Worm (Caenorhabditis elegans) whole organism, L2 larva: ENCODE data around the gene srz-54.

Experiments
- F13H6.1 ChIP-seq: sonication (generic microtip); optimal IDR thresholded peaks from 2 replicates; lab custom pipeline; 2016; ENCODE audit warnings: missing genetic modification characterization, missing compliant biosample characterization
- ZK546.5 ChIP-seq: sonication (generic microtip); optimal IDR thresholded peaks from 2 replicates; lab custom pipeline; 2017; ENCODE audit warnings: missing biosample characterization, missing genetic modification characterization
- aly-2 ChIP-seq: fragments of 150-350 bp; optimal IDR thresholded peaks from 2 replicates; lab custom pipeline; 2014; ENCODE audit warnings: missing biosample characterization, missing genetic modification characterization
- ama-1 ChIP-seq: fragments of 150-350 bp; optimal IDR thresholded peaks from 2 replicates; lab custom pipeline; 2018; ENCODE audit warnings: inconsistent platforms
- blmp-1 ChIP-seq: sonication (generic microtip); optimal IDR thresholded peaks from 2 replicates; lab custom pipeline; 2017; ENCODE audit warnings: missing genetic modification characterization, mild to moderate bottlenecking, missing compliant biosample characterization, antibody characterized with exemption, moderate library complexity; ENCODE audit not compliant: insufficient read depth
- ceh-16 ChIP-seq: fragments of 150-350 bp; optimal IDR thresholded peaks from 2 replicates; lab custom pipeline; 2014; ENCODE audit warnings: missing biosample characterization, missing genetic modification characterization
- dmd-4 ChIP-seq: sonication (generic microtip); optimal IDR thresholded peaks from 2 replicates; lab custom pipeline; 2017; ENCODE audit warnings: missing biosample characterization, missing genetic modification characterization
- egl-27 ChIP-seq: sonication (generic microtip); optimal IDR thresholded peaks from 3 replicates; lab custom pipeline; 2017; ENCODE audit warnings: missing biosample characterization, missing genetic modification reagents, missing genetic modification characterization
- elt-1 ChIP-seq: fragments of 150-350 bp; optimal IDR thresholded peaks from 2 replicates; lab custom pipeline; 2014; ENCODE audit warnings: missing biosample characterization, missing genetic modification characterization
- elt-3 ChIP-seq: sonication (generic microtip); optimal IDR thresholded peaks from 2 replicates; lab custom pipeline; 2017; ENCODE audit warnings: missing biosample characterization, missing genetic modification characterization
- fos-1 ChIP-seq: fragments of 150-350 bp; optimal IDR thresholded peaks from 2 replicates; lab custom pipeline; 2014; ENCODE audit warnings: missing biosample characterization, missing genetic modification characterization
- gmeb-1 ChIP-seq: fragments of 150-350 bp; optimal IDR thresholded peaks from 2 replicates; lab custom pipeline; 2014; ENCODE audit warnings: missing biosample characterization, missing genetic modification characterization
- lin-11 ChIP-seq: fragments of 150-350 bp; sonication (generic microtip); optimal IDR thresholded peaks from 2 replicates; lab custom pipeline; 2014; ENCODE audit warnings: missing biosample characterization, missing genetic modification characterization, inconsistent platforms, mixed read lengths
- lin-39 ChIP-seq: fragments of 150-350 bp; optimal IDR thresholded peaks from 2 replicates; lab custom pipeline; 2014; ENCODE audit warnings: missing biosample characterization, missing genetic modification reagents, missing genetic modification characterization
- lsy-2 ChIP-seq, 2 experiments: fragments of 150-350 bp in 1 of 2; sonication (generic microtip) in 1 of 2; optimal IDR thresholded peaks; 2 replicates each; lab custom pipeline; 2014 to 2017; ENCODE audit warnings: missing biosample characterization in 2 of 2, missing genetic modification characterization in 2 of 2
- mab-5 ChIP-seq: fragments of 150-350 bp; optimal IDR thresholded peaks from 2 replicates; lab custom pipeline; 2014; ENCODE audit warnings: missing biosample characterization, missing genetic modification characterization
- mbf-1 ChIP-seq: sonication (generic microtip); optimal IDR thresholded peaks from 2 replicates; lab custom pipeline; 2017; ENCODE audit warnings: missing biosample characterization, missing genetic modification characterization
- nhr-10 ChIP-seq: sonication (generic microtip); optimal IDR thresholded peaks from 2 replicates; lab custom pipeline; 2017; ENCODE audit warnings: missing biosample characterization, missing genetic modification characterization
- nhr-11 ChIP-seq: fragments of 150-350 bp; optimal IDR thresholded peaks from 2 replicates; lab custom pipeline; 2014; ENCODE audit warnings: missing biosample characterization, missing genetic modification characterization
- nhr-12 ChIP-seq: fragments of 150-350 bp; optimal IDR thresholded peaks from 2 replicates; lab custom pipeline; 2014; ENCODE audit warnings: missing biosample characterization, missing genetic modification characterization
- nhr-129 ChIP-seq: fragments of 150-350 bp; optimal IDR thresholded peaks from 2 replicates; lab custom pipeline; 2014; ENCODE audit warnings: missing biosample characterization, missing genetic modification characterization
- nhr-23 ChIP-seq: fragments of 150-350 bp; optimal IDR thresholded peaks from 2 replicates; lab custom pipeline; 2014; ENCODE audit warnings: missing biosample characterization, missing genetic modification reagents, missing genetic modification characterization
- nhr-237 ChIP-seq: fragments of 150-350 bp; optimal IDR thresholded peaks from 2 replicates; lab custom pipeline; 2014; ENCODE audit warnings: missing biosample characterization, missing genetic modification characterization
- nhr-25 ChIP-seq: fragments of 150-350 bp; sonication (generic microtip); optimal IDR thresholded peaks from 3 replicates; lab custom pipeline; 2014; ENCODE audit warnings: missing biosample characterization, missing genetic modification characterization
- nhr-6 ChIP-seq: fragments of 150-350 bp; optimal IDR thresholded peaks from 2 replicates; lab custom pipeline; 2014; ENCODE audit warnings: missing biosample characterization, missing genetic modification characterization
- sem-4 ChIP-seq: fragments of 150-350 bp; optimal IDR thresholded peaks from 2 replicates; lab custom pipeline; 2014; ENCODE audit warnings: missing biosample characterization, missing genetic modification reagents, missing genetic modification characterization
- sma-3 ChIP-seq: sonication (generic microtip); optimal IDR thresholded peaks from 2 replicates; lab custom pipeline; 2016; ENCODE audit warnings: missing genetic modification reagents, missing genetic modification characterization, missing compliant biosample characterization
- sma-9 ChIP-seq, 2 experiments: fragments of 150-350 bp in 1 of 2; sonication (generic microtip) in 1 of 2; optimal IDR thresholded peaks; 2 replicates each; lab custom pipeline; 2014 to 2016; ENCODE audit warnings: missing genetic modification characterization in 2 of 2, mild to moderate bottlenecking in 1 of 2, missing biosample characterization in 1 of 2, missing compliant biosample characterization in 1 of 2, missing genetic modification reagents in 1 of 2, moderate library complexity in 1 of 2
- unc-55 ChIP-seq: fragments of 150-350 bp; sonication (generic microtip); optimal IDR thresholded peaks from 3 replicates; lab custom pipeline; 2014; ENCODE audit warnings: missing biosample characterization, missing genetic modification reagents, missing genetic modification characterization
- zag-1 ChIP-seq: fragments of 150-350 bp; optimal IDR thresholded peaks from 2 replicates; lab custom pipeline; 2014; ENCODE audit warnings: missing biosample characterization, missing genetic modification characterization
- ztf-11 ChIP-seq: sonication (generic microtip); optimal IDR thresholded peaks from 2 replicates; lab custom pipeline; 2017; ENCODE audit warnings: missing biosample characterization, missing genetic modification characterization

srz-54 gene

ce11 chrV:17014050-17014449, 33.6 kb downstream of the srz-54 start, which contains the start of gene clc-13:
Gene clc-13 (plus strand): TSS chrV:17014408.
- peak; percentile 80 for TF ChIP-seq sma-9 (GFP tag; optimal IDR thresholded peaks at IDR 0.05; lab: Kevin White, UChicago)
- TF ChIP-seq sma-9 (tag; optimal IDR thresholded peaks at IDR 0.05; lab: Kevin White, UChicago), result no peak
- no peak for TF ChIP-seq aly-2
- peak; percentile 5 for TF ChIP-seq gmeb-1
- no peak for TF ChIP-seq nhr-129 (tag; lab: Kevin White, UChicago)
- peak; percentile 81 for TF ChIP-seq fos-1 (tag; lab: Kevin White, UChicago)

- TF ChIP-seq nhr-129 (tag; lab: Kevin White, UChicago) (no peak), lin-39 (no peak), elt-1 (no peak), sma-3 (no peak), dmd-4 (tag; lab: Kevin White, UChicago) (no peak), aly-2 (no peak), egl-27 (no peak), sma-9 (GFP tag; optimal IDR thresholded peaks at IDR 0.05; lab: Kevin White, UChicago) (no peak), sma-9 (tag; optimal IDR thresholded peaks at IDR 0.05; lab: Kevin White, UChicago) (no peak), nhr-11 (no peak), ceh-16 (no peak)
- TF ChIP-seq, all 48 proteins: peak for 0
These were observed 36.3 kb downstream of the srz-54 start, which contains the start of gene srh-97 for ce11 chrV:17016787-17017186. Gene srh-97 (plus strand): TSS chrV:17017087.

ce11 chrV:17019690-17020089, 39.2 kb downstream of the srz-54 start, which contains the start of gene F49H6.17:
Gene F49H6.17 (plus strand): TSS chrV:17019990.
- TF ChIP-seq nhr-23 (tag; lab: Kevin White, UChicago) (no peak), nhr-10 (tag; lab: Kevin White, UChicago) (no peak), sma-9 (GFP tag; optimal IDR thresholded peaks at IDR 0.05; lab: Kevin White, UChicago) (no peak), sma-9 (tag; optimal IDR thresholded peaks at IDR 0.05; lab: Kevin White, UChicago) (no peak), ama-1 (no peak)

DNA sequence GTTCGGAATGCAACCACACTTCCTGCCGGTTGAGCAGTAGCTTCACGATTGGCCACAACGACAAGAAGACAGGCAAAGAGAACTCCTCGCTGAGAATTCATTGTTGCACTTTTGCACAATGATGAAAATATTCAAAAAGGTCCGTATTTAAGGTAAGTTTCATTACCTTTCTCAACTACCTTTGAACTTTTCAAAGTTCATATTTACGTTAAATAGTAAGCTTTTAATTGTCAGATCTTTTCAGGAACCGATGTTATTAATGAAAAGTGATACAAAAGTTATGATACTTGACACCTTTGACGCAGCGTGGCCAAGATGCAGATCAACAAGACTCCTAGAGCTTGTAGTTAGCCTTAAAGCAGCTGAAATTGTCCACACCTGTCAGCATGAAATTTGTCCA, 40.9 kb downstream of the srz-54 start, which contains the start of gene F49H6.12:
TSS of gene F49H6.12 (minus strand) at position 101 of the 400 bp plus-strand sequence.
- TF ChIP-seq lsy-2 (tag; optimal IDR thresholded peaks at IDR 0.05; lab: Kevin White, UChicago), result no peak
- no peak for TF ChIP-seq mbf-1 (tag; lab: Kevin White, UChicago)
- no peak for TF ChIP-seq zag-1 (tag; lab: Kevin White, UChicago)
- TF ChIP-seq nhr-237 (tag; lab: Kevin White, UChicago), result no peak
- no peak for TF ChIP-seq dmd-4 (tag; lab: Kevin White, UChicago)
- TF ChIP-seq nhr-12 (tag; lab: Kevin White, UChicago), result no peak
- no peak for TF ChIP-seq nhr-23 (tag; lab: Kevin White, UChicago)
- TF ChIP-seq nhr-25 (tag; lab: Kevin White, UChicago), result no peak
- no peak for TF ChIP-seq F13H6.1
- TF ChIP-seq nhr-129 (tag; lab: Kevin White, UChicago), result no peak

- TF ChIP-seq mbf-1 (tag; lab: Kevin White, UChicago) (no peak), fos-1 (tag; lab: Kevin White, UChicago) (no peak), elt-1 (no peak), unc-55 (GFP tag; lab: Kevin White, UChicago) (no peak), egl-27 (no peak), ama-1 (no peak), sem-4 (tag; lab: Kevin White, UChicago) (no peak), nhr-129 (tag; lab: Kevin White, UChicago) (no peak), nhr-12 (tag; lab: Kevin White, UChicago) (no peak), blmp-1 (tag; lab: Kevin White, UChicago) (no peak), lsy-2 (tag; optimal IDR thresholded peaks at IDR 0.05; lab: Kevin White, UChicago) (no peak), ztf-11 (tag; lab: Kevin White, UChicago) (no peak), lin-11 (tag; lab: Kevin White, UChicago) (no peak), nhr-6 (tag; lab: Kevin White, UChicago) (no peak)
These were observed 42.3 kb downstream of the srz-54 start, which contains the start of the genes F49H6.8 and F49H6.5 for ce11 chrV:17022613-17023322. Gene F49H6.8 (minus strand): TSS chrV:17022663. Gene F49H6.5 (plus strand): TSS chrV:17023241.

- TF ChIP-seq ZK546.5 (tag; lab: Kevin White, UChicago) (no peak), gmeb-1 (no peak), nhr-11 (no peak), mab-5 (tag; lab: Kevin White, UChicago) (no peak), nhr-12 (tag; lab: Kevin White, UChicago) (no peak), sma-3 (no peak), elt-3 (tag; lab: Kevin White, UChicago) (no peak)
These were observed 45.8 kb downstream of the srz-54 start, which contains the start of gene F49H6.15 for ce11 chrV:17026289-17026688. Gene F49H6.15 (minus strand): TSS chrV:17026389.
